Worm (Caenorhabditis elegans) whole organism, L4/young adult: ENCODE data around the gene pals-38.

Experiments
- W03F9.2 ChIP-seq: fragments of 150-350 bp; optimal IDR thresholded peaks from 2 replicates; lab custom pipeline; 2014; ENCODE audit warnings: missing biosample characterization, missing genetic modification characterization
- dao-5 ChIP-seq: sonication (generic microtip); optimal IDR thresholded peaks from 2 replicates; lab custom pipeline; 2016; ENCODE audit warnings: missing genotype, missing genetic modification characterization, moderate library complexity, missing compliant biosample characterization
- him-1 ChIP-seq: sonication (generic microtip); optimal IDR thresholded peaks from 2 replicates; lab custom pipeline; 2016; ENCODE audit warnings: missing genotype, missing genetic modification reagents, missing genetic modification characterization, missing compliant biosample characterization

ce11 chrV:12412321-12412720 lies 34.5 kb downstream of the pals-38 start:
- TF ChIP-seq him-1 (no peak), dao-5 (tag; lab: Kevin White, UChicago) (no peak), W03F9.2 (tag; lab: Kevin White, UChicago) (no peak)
